Worm (Caenorhabditis elegans): ENCODE results near the gene efr-3.

efr-3 gene

DNA sequence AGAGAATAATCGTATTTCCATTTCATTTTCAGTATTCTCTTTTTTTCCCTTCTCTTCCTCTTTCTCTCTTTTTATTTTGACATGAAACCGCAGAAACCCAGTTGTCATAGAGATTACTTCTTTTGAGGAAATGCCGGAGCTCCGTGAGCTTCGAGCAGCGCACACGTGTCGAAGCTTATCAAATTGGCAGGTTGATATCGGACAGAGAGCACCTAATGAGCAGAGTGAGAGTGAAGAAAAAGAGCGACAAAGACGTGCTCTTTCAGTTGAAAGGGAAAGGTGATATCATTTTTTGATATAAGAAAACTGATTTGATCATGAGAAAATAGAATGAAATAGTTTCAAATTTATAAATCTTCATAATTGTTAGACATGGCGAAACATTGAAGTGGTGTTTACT is 14.4 kb upstream of the efr-3 start, which contains the start of gene C32D5.14 (continued):
- TF ChIP-seq aha-1 (tag; optimal IDR thresholded peaks at IDR 0.05) (no peak), nhr-47 (tag; optimal IDR thresholded peaks at IDR 0.05) (peak; percentile 15), elt-3 (tag; optimal IDR thresholded peaks at IDR 0.05) (no peak), ztf-11 (tag; optimal IDR thresholded peaks at IDR 0.05) (no peak), vab-15 (tag; optimal IDR thresholded peaks at IDR 0.05) (no peak), hlh-4 (tag; optimal IDR thresholded peaks at IDR 0.05) (no peak), pqm-1 (tag; optimal IDR thresholded peaks at IDR 0.05) (peak; percentile 41), sup-37 (GFP tag; optimal IDR thresholded peaks at IDR 0.05) (no peak), lin-35 (GFP tag; optimal IDR thresholded peaks at IDR 0.05) (no peak)

DNA sequence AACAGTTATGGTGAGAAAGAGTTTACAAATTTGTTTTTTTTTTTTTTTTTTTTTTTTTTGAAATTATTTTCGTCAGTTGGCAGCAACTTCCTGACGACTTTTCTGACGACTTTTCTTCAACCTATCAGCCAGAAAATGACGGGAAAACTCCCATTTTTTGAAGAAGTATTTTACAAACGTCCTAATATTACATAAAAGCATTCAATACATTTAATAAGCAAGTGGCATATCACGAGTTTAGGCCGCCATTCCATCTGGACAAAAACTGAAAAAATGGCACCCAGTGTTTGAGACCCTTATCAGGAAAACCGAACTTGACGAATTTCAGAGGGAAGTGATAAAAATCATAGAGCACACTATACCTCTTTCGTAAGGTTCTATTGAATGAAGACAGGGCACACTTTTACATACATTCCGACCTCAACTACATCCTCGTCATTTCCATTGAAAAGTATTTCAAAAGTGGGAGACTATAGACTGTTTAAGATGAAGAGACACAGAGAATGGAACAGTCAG is 13.8 kb upstream of the efr-3 start:
- TF ChIP-seq unc-130 (tag; optimal IDR thresholded peaks at IDR 0.05) (no peak), skn-1 (tag; optimal IDR thresholded peaks at IDR 0.05) (no peak), elt-2 (tag; optimal IDR thresholded peaks at IDR 0.05) (peak; percentile 46), lin-35 (GFP tag; optimal IDR thresholded peaks at IDR 0.05) (peak in 1 of 2 experiments; percentile 7), alr-1 (tag; optimal IDR thresholded peaks at IDR 0.05; ENCODE audit: borderline replicate concordance) (no peak), rnt-1 (tag; optimal IDR thresholded peaks at IDR 0.05) (no peak), lin-14 (GFP tag; optimal IDR thresholded peaks at IDR 0.05) (peak; percentile 0), efl-1 (optimal IDR thresholded peaks at IDR 0.05) (no peak), efl-1 (GFP tag; optimal IDR thresholded peaks at IDR 0.05 in 1 of 2) (peak in 1 of 2 experiments; percentile 90), jun-1 (tag; optimal IDR thresholded peaks at IDR 0.05) (no peak)

DNA sequence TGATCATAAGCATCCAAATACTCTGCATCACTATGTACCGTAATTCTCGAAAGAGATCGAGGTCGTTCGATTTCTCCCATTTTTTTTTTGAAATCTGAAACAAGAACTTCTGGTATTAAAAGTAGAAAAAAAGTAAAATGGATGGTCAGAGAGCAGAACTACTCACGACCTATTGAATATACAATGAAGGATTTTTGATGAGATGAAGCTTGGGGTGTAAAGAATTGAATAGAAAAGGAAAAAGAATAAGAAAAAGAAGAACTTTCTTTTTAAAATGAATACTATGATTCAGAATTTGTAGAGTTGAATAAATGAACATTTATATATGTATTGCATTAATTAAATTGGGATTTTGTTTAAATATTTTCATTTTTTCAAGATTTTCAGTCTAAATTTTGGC is 12.9 kb upstream of the efr-3 start, which contains the start of gene ttc-39B:
Gene ttc-39B, minus strand, starts transcription at position 101 of the 400 bp plus-strand sequence.
- TF ChIP-seq sox-4 (tag; optimal IDR thresholded peaks at IDR 0.05) (no peak), mab-9 (GFP tag; IDR thresholded peaks at IDR 0.05) (no peak), hlh-17 (GFP tag; optimal IDR thresholded peaks at IDR 0.05; ENCODE audit: borderline replicate concordance) (no peak), nhr-85 (tag) (no peak), F16B12.6 (tag; optimal IDR thresholded peaks at IDR 0.05) (no peak), sptf-1 (tag; optimal IDR thresholded peaks at IDR 0.05) (no peak)

DNA sequence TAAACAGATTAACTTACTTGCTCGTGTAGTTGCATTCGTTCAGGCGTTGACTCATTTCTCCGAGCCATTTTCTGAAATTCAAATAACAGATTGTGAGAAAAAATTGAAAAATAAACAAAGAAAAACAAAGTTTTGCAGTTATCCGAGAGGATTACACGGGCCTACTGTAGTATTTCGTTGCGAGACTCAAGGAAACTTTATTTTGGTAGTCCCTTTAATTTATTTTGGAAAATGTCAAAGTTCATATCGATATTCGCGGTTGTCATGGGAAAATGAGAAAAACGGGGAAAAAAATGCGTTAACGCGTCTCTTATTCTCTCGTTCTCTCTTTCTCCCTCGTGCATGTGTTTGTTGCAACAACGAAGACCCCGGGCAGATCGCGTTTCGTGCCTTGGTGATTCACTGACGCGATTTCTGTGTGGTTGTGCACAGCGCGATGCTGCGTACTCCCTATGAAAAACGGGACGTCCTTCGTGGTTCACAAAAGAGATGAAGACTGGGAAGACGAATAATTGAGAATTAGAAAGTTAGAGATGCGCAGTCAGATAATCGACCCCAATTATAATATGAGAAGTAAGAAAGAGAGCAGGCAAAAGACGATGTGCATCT is 10.4 kb upstream of the efr-3 start, which contains the start of gene set-4:
Gene set-4, minus strand, starts transcription at position 120 of the 609 bp plus-strand sequence.
- TF ChIP-seq irx-1 (tag; optimal IDR thresholded peaks at IDR 0.05), result peak; percentile 92
- no peak for TF ChIP-seq zag-1 (tag; optimal IDR thresholded peaks at IDR 0.05)
- TF ChIP-seq tbx-2 (tag; optimal IDR thresholded peaks at IDR 0.05), result peak; percentile 95
- TF ChIP-seq sup-37 (GFP tag; optimal IDR thresholded peaks at IDR 0.05), result peak; percentile 71
- TF ChIP-seq nhr-47 (tag; optimal IDR thresholded peaks at IDR 0.05), result peak; percentile 96
- TF ChIP-seq aly-2 (tag; optimal IDR thresholded peaks at IDR 0.05), result peak; percentile 65
- no peak for TF ChIP-seq tlp-1 (tag; optimal IDR thresholded peaks at IDR 0.05)
- TF ChIP-seq unc-98 (GFP tag; IDR thresholded peaks at IDR 0.05), result no peak
- TF ChIP-seq unc-130 (tag; optimal IDR thresholded peaks at IDR 0.05), result peak; percentile 90
- TF ChIP-seq sptf-1 (tag; optimal IDR thresholded peaks at IDR 0.05), result no peak
- TF ChIP-seq ztf-11 (tag; optimal IDR thresholded peaks at IDR 0.05), result peak in 1 of 2 experiments; percentile 84
- TF ChIP-seq dsc-1 (tag; optimal IDR thresholded peaks at IDR 0.05), result peak; percentile 95
- TF ChIP-seq hlh-17 (GFP tag; optimal IDR thresholded peaks at IDR 0.05; ENCODE audit: borderline replicate concordance), result no peak
- TF ChIP-seq C04F5.9 (tag; optimal IDR thresholded peaks at IDR 0.05), result peak; percentile 82
- no peak for TF ChIP-seq pag-3 (tag; optimal IDR thresholded peaks at IDR 0.05; ENCODE audit: borderline replicate concordance, insufficient read depth)
- peak; percentile 87 for TF ChIP-seq ztf-4 (tag; optimal IDR thresholded peaks at IDR 0.05)
- no peak for TF ChIP-seq Y116A8C.19 (tag; optimal IDR thresholded peaks at IDR 0.05; ENCODE audit: borderline replicate concordance)
- TF ChIP-seq ama-1 (optimal IDR thresholded peaks at IDR 0.05), result peak; percentile 32
- peak; percentile 97 for TF ChIP-seq mep-1 (tag; optimal IDR thresholded peaks at IDR 0.05)
- no peak for TF ChIP-seq efl-3 (GFP tag; optimal IDR thresholded peaks at IDR 0.05)
- TF ChIP-seq nhr-84 (tag; optimal IDR thresholded peaks at IDR 0.05), result no peak
- peak; percentile 40 to 93 for TF ChIP-seq mdl-1 (tag; optimal IDR thresholded peaks at IDR 0.05)
- peak; percentile 98 for TF ChIP-seq lin-14 (GFP tag; optimal IDR thresholded peaks at IDR 0.05)
- no peak for TF ChIP-seq ces-1 (GFP tag; optimal IDR thresholded peaks at IDR 0.05)
- TF ChIP-seq skn-1 (tag; optimal IDR thresholded peaks at IDR 0.05), result peak; percentile 85
- TF ChIP-seq fos-1 (tag; optimal IDR thresholded peaks at IDR 0.05), result peak; percentile 95
- peak; percentile 89 for TF ChIP-seq lin-13 (GFP tag; optimal IDR thresholded peaks at IDR 0.05)
- TF ChIP-seq nhr-76 (tag; optimal IDR thresholded peaks at IDR 0.05), result no peak
- TF ChIP-seq mab-9 (GFP tag; IDR thresholded peaks at IDR 0.05), result peak; percentile 71
- peak; percentile 85 to 96 (median 92) for TF ChIP-seq ceh-82 (tag; optimal IDR thresholded peaks at IDR 0.05)
- peak; percentile 90 for TF ChIP-seq jun-1 (tag; optimal IDR thresholded peaks at IDR 0.05)

Measured in whole organism, L1 larva.